Fruit fly (Drosophila melanogaster) whole organism, prepupa: ENCODE measurements around the gene CG4829.

Source experiments
- Blimp-1 ChIP-seq: fragments of 200-800 bp; sonication (Bioruptor generic); optimal IDR thresholded peaks from 3 replicates; lab custom pipeline; 2017; ENCODE audit warnings: missing biosample characterization, missing genetic modification characterization, mild to moderate bottlenecking, moderate library complexity, missing genetic modification reagents
- CG10631 ChIP-seq: fragments of 200-800 bp; sonication (Bioruptor generic); optimal IDR thresholded peaks from 2 replicates; lab custom pipeline; 2016; ENCODE audit warnings: missing biosample characterization, missing genetic modification characterization
- CG11762 ChIP-seq: fragments of 200-800 bp; sonication (Bioruptor generic); optimal IDR thresholded peaks from 3 replicates; lab custom pipeline; 2016; ENCODE audit warnings: missing biosample characterization, missing genetic modification characterization; ENCODE audit not compliant: insufficient read depth
- CG11902 ChIP-seq: fragments of 200-800 bp; sonication (Bioruptor generic); optimal IDR thresholded peaks from 3 replicates; lab custom pipeline; 2016; ENCODE audit warnings: missing biosample characterization, missing genetic modification characterization
- CG15336 ChIP-seq: fragments of 200-800 bp; sonication (Bioruptor generic); IDR thresholded peaks from 2 replicates; pipeline ENCODE4 v1.3.6; 2022; ENCODE audit warnings: missing biosample characterization, missing genetic modification characterization
- CG1621 ChIP-seq: fragments of 200-800 bp; sonication (Bioruptor generic); optimal IDR thresholded peaks from 3 replicates; lab custom pipeline; 2018; ENCODE audit warnings: missing biosample characterization, mild to moderate bottlenecking, missing genetic modification characterization
- CG16779 ChIP-seq: fragments of 200-800 bp; sonication (Bioruptor generic); optimal IDR thresholded peaks from 3 replicates; lab custom pipeline; 2017; ENCODE audit warnings: missing biosample characterization, mild to moderate bottlenecking, missing genetic modification characterization
- CG3032 ChIP-seq: fragments of 200-800 bp; optimal IDR thresholded peaks from 2 replicates; lab custom pipeline; 2019; ENCODE audit warnings: missing biosample characterization, mild to moderate bottlenecking, missing genetic modification characterization, moderate library complexity
- CG32006 ChIP-seq: fragments of 200-800 bp; sonication (Bioruptor generic); optimal IDR thresholded peaks from 3 replicates; lab custom pipeline; 2017; ENCODE audit warnings: missing biosample characterization, mild to moderate bottlenecking, missing genetic modification characterization
- CG4318 ChIP-seq: fragments of 200-800 bp; sonication (Bioruptor generic); optimal IDR thresholded peaks from 3 replicates; lab custom pipeline; 2017; ENCODE audit warnings: missing biosample characterization, mild to moderate bottlenecking, missing genetic modification characterization
- CG6163 ChIP-seq: fragments of 200-800 bp; sonication (Bioruptor generic); IDR thresholded peaks from 3 replicates; pipeline ENCODE4 v1.3.6; 2022; ENCODE audit warnings: missing biosample characterization, missing genetic modification characterization
- CG6276 ChIP-seq: fragments of 200-800 bp; sonication (Bioruptor generic); optimal IDR thresholded peaks from 2 replicates; lab custom pipeline; 2017; ENCODE audit warnings: missing biosample characterization, mild to moderate bottlenecking, missing genetic modification characterization
- CG6792 ChIP-seq: fragments of 200-800 bp; sonication (Bioruptor generic); optimal IDR thresholded peaks from 3 replicates; lab custom pipeline; 2016; ENCODE audit warnings: missing biosample characterization, missing genetic modification characterization
- CG6808 ChIP-seq: fragments of 200-800 bp; sonication (Bioruptor generic); optimal IDR thresholded peaks from 3 replicates; lab custom pipeline; 2017; ENCODE audit warnings: missing biosample characterization, missing genetic modification characterization, mild to moderate bottlenecking, moderate library complexity, missing genetic modification reagents
- CG6854 ChIP-seq: fragments of 200-800 bp; sonication (Bioruptor generic); optimal IDR thresholded peaks from 2 replicates; lab custom pipeline; 2017; ENCODE audit warnings: missing biosample characterization, mild to moderate bottlenecking, missing genetic modification characterization
- CG7368 ChIP-seq: fragments of 200-800 bp; sonication (Bioruptor generic); optimal IDR thresholded peaks from 3 replicates; lab custom pipeline; 2016; ENCODE audit warnings: missing biosample characterization, missing genetic modification characterization
- CG8119 ChIP-seq: fragments of 200-800 bp; sonication (Bioruptor generic); IDR thresholded peaks from 3 replicates; pipeline ENCODE4 v1.3.6; 2022; ENCODE audit warnings: missing biosample characterization, missing genetic modification characterization
- CG8319 ChIP-seq: fragments of 200-800 bp; sonication (Bioruptor generic); optimal IDR thresholded peaks from 3 replicates; lab custom pipeline; 2016; ENCODE audit warnings: missing biosample characterization, missing genetic modification characterization
- CG8632 ChIP-seq: fragments of 200-800 bp; sonication (Bioruptor generic); optimal IDR thresholded peaks from 3 replicates; lab custom pipeline; 2016; ENCODE audit warnings: missing biosample characterization, missing genetic modification characterization
- CG9139 ChIP-seq: fragments of 200-800 bp; sonication (Bioruptor generic); optimal IDR thresholded peaks from 3 replicates; lab custom pipeline; 2017; ENCODE audit warnings: missing biosample characterization, mild to moderate bottlenecking, missing genetic modification characterization
- Eip75B ChIP-seq: fragments of 200-800 bp; sonication (Bioruptor generic); optimal IDR thresholded peaks from 3 replicates; lab custom pipeline; 2016; ENCODE audit warnings: missing biosample characterization, missing genetic modification characterization
- Eip78C ChIP-seq: fragments of 200-800 bp; sonication (Bioruptor generic); peaks from one replicate; lab custom pipeline; 2016; ENCODE audit warnings: missing biosample characterization, missing genetic modification characterization
- Eip93F ChIP-seq: fragments of 200-800 bp; sonication (Bioruptor generic); optimal IDR thresholded peaks from 2 replicates; lab custom pipeline; 2016; ENCODE audit warnings: missing biosample characterization, mild to moderate bottlenecking, missing genetic modification characterization
- Ets21C ChIP-seq: fragments of 200-800 bp; sonication (Bioruptor generic); optimal IDR thresholded peaks from 3 replicates; lab custom pipeline; 2016; ENCODE audit warnings: missing biosample characterization, missing genetic modification characterization
- Ets96B ChIP-seq: fragments of 200-800 bp; optimal IDR thresholded peaks from 2 replicates; lab custom pipeline; 2019; ENCODE audit warnings: missing biosample characterization, mild to moderate bottlenecking, missing genetic modification characterization, moderate library complexity
- Hr39 ChIP-seq: fragments of 200-800 bp; sonication (Bioruptor generic); optimal IDR thresholded peaks from 2 replicates; lab custom pipeline; 2016; ENCODE audit warnings: missing biosample characterization, missing genetic modification characterization
- Hr4 ChIP-seq: fragments of 200-800 bp; sonication (Bioruptor generic); optimal IDR thresholded peaks from 3 replicates; lab custom pipeline; 2016; ENCODE audit warnings: missing biosample characterization, missing genetic modification characterization
- Lpt ChIP-seq: fragments of 200-800 bp; sonication (Bioruptor generic); optimal IDR thresholded peaks from 3 replicates; lab custom pipeline; 2016; ENCODE audit warnings: missing biosample characterization, missing genetic modification characterization
- Met ChIP-seq: fragments of 200-800 bp; sonication (Bioruptor generic); optimal IDR thresholded peaks from 3 replicates; lab custom pipeline; 2016; ENCODE audit warnings: missing biosample characterization, missing genetic modification characterization
- OdsH ChIP-seq: fragments of 200-800 bp; sonication (Bioruptor generic); optimal IDR thresholded peaks from 3 replicates; lab custom pipeline; 2016; ENCODE audit warnings: missing biosample characterization, missing genetic modification characterization
- Smox ChIP-seq: fragments of 200-800 bp; sonication (Bioruptor generic); optimal IDR thresholded peaks from 3 replicates; lab custom pipeline; 2016; ENCODE audit warnings: missing biosample characterization, missing genetic modification characterization
- Sox15 ChIP-seq: fragments of 200-800 bp; sonication (Bioruptor generic); optimal IDR thresholded peaks from 3 replicates; lab custom pipeline; 2016; ENCODE audit warnings: missing biosample characterization, missing genetic modification characterization
- achi ChIP-seq: fragments of 200-800 bp; sonication (Bioruptor generic); optimal IDR thresholded peaks from 3 replicates; lab custom pipeline; 2016; ENCODE audit warnings: missing biosample characterization, missing genetic modification characterization
- acj6 ChIP-seq: fragments of 200-800 bp; sonication (Bioruptor generic); optimal IDR thresholded peaks from 3 replicates; lab custom pipeline; 2016; ENCODE audit warnings: missing biosample characterization, missing genetic modification characterization
- dac ChIP-seq: fragments of 200-800 bp; sonication (Bioruptor generic); optimal IDR thresholded peaks from 2 replicates; lab custom pipeline; 2017; ENCODE audit warnings: missing biosample characterization, mild to moderate bottlenecking, missing genetic modification characterization
- dsx ChIP-seq: fragments of 200-800 bp; optimal IDR thresholded peaks from 3 replicates; lab custom pipeline; 2019; ENCODE audit warnings: missing biosample characterization, mild to moderate bottlenecking, missing genetic modification characterization, moderate library complexity; ENCODE audit not compliant: poor library complexity, severe bottlenecking
- eg ChIP-seq: fragments of 200-800 bp; sonication (Bioruptor generic); IDR thresholded peaks from 3 replicates; pipeline ENCODE4 v1.3.6; 2022; ENCODE audit warnings: missing biosample characterization, missing genetic modification characterization
- esn ChIP-seq: fragments of 200-800 bp; sonication (Bioruptor generic); optimal IDR thresholded peaks from 2 replicates; lab custom pipeline; 2016; ENCODE audit warnings: missing biosample characterization, mild to moderate bottlenecking, missing genetic modification characterization, moderate library complexity
- fd59A ChIP-seq: fragments of 200-800 bp; sonication (Bioruptor generic); optimal IDR thresholded peaks from 2 replicates; lab custom pipeline; 2017; ENCODE audit warnings: missing biosample characterization, mild to moderate bottlenecking, missing genetic modification characterization, missing genetic modification reagents
- fd85E ChIP-seq: fragments of 200-800 bp; sonication (Bioruptor generic); optimal IDR thresholded peaks from 3 replicates; lab custom pipeline; 2016; ENCODE audit warnings: missing biosample characterization, missing genetic modification characterization
- lz ChIP-seq: fragments of 200-800 bp; sonication (Bioruptor generic); optimal IDR thresholded peaks from 3 replicates; lab custom pipeline; 2016; ENCODE audit warnings: missing biosample characterization, missing genetic modification characterization
- net ChIP-seq: fragments of 200-800 bp; sonication (Bioruptor generic); optimal IDR thresholded peaks from 3 replicates; lab custom pipeline; 2016; ENCODE audit warnings: missing biosample characterization, missing genetic modification characterization
- pdm3 ChIP-seq: fragments of 200-800 bp; sonication (Bioruptor generic); optimal IDR thresholded peaks from 3 replicates; lab custom pipeline; 2016; ENCODE audit warnings: missing biosample characterization, missing genetic modification characterization
- salr ChIP-seq, 2 experiments: fragments of 200-800 bp; sonication (Bioruptor generic); optimal IDR thresholded peaks; 3 replicates each; lab custom pipeline; 2016 to 2018; ENCODE audit warnings: missing biosample characterization in 2 of 2, missing genetic modification characterization in 2 of 2, mild to moderate bottlenecking in 1 of 2
- svp ChIP-seq: fragments of 200-800 bp; sonication (Bioruptor generic); peaks from one replicate; lab custom pipeline; 2016; ENCODE audit warnings: missing biosample characterization, missing genetic modification characterization
- topi ChIP-seq: fragments of 200-800 bp; sonication (Bioruptor generic); optimal IDR thresholded peaks from 3 replicates; lab custom pipeline; 2016; ENCODE audit warnings: missing biosample characterization, missing genetic modification characterization

CG4829 gene

dm6 chrX:16849517-16849916, 38.0 kb downstream of the CG4829 start:
- no peak for TF ChIP-seq CG7368
- no peak for TF ChIP-seq CG6854 (GFP tag; lab: Kevin White, UChicago)
- no peak for TF ChIP-seq Eip93F (GFP tag; lab: Kevin White, UChicago)
- TF ChIP-seq Sox15 (GFP tag; lab: Kevin White, UChicago), result no peak
- no peak for TF ChIP-seq pdm3 (GFP tag; lab: Kevin White, UChicago)
- TF ChIP-seq dac (GFP tag; lab: Kevin White, UChicago), result no peak
- no peak for TF ChIP-seq CG15336 (GFP tag; lab: Robert Waterston, UW)
- no peak for TF ChIP-seq CG10631 (GFP tag; lab: Kevin White, UChicago)
- TF ChIP-seq CG1621, result no peak
- no peak for TF ChIP-seq Lpt
- no peak for TF ChIP-seq CG6792
- no peak for TF ChIP-seq CG3032 (tag; lab: Kevin White, UChicago)
- TF ChIP-seq net (GFP tag; lab: Kevin White, UChicago), result no peak
- TF ChIP-seq, all 60 proteins: peak for 0

- TF ChIP-seq CG6163 (0 out of 3 replicates have a peak, but pooled peaks have one; percentile 38), Hr39 (GFP tag; lab: Kevin White, UChicago) (no peak), Hr4 (GFP tag; lab: Kevin White, UChicago) (peak; percentile 43), CG6276 (GFP tag; lab: Kevin White, UChicago) (peak; percentile 60), CG4318 (GFP tag; lab: Kevin White, UChicago) (no peak), Eip93F (GFP tag; lab: Kevin White, UChicago) (no peak), CG16779 (tag; lab: Kevin White, UChicago) (no peak), eg (GFP tag; lab: Robert Waterston, UW) (peak; percentile 55; the same call in 2 of the 3 replicates), CG3032 (tag; lab: Kevin White, UChicago) (no peak), Met (no peak), esn (GFP tag; lab: Kevin White, UChicago) (no peak), salr (GFP tag; optimal IDR thresholded peaks at IDR 0.05; lab: Kevin White, UChicago) (no peak), CG8319 (GFP tag; lab: Kevin White, UChicago) (no peak), topi (GFP tag; lab: Kevin White, UChicago) (no peak), achi (GFP tag; lab: Kevin White, UChicago) (peak; percentile 21), CG10631 (GFP tag; lab: Kevin White, UChicago) (no peak), acj6 (GFP tag; lab: Kevin White, UChicago) (peak; percentile 4), Blimp-1 (GFP tag; lab: Kevin White, UChicago) (no peak), CG8632 (GFP tag; lab: Kevin White, UChicago) (peak; percentile 33), net (GFP tag; lab: Kevin White, UChicago) (peak; percentile 2), CG11902 (GFP tag; lab: Kevin White, UChicago) (no peak), CG8119 (GFP tag; lab: Robert Waterston, UW) (peak; percentile 70), dac (GFP tag; lab: Kevin White, UChicago) (no peak), Ets21C (GFP tag; lab: Kevin White, UChicago) (no peak), Smox (GFP tag; lab: Kevin White, UChicago) (no peak), CG11762 (GFP tag; lab: Kevin White, UChicago) (no peak), CG32006 (GFP tag; lab: Kevin White, UChicago) (peak; percentile 58), CG6808 (no peak), Ets96B (no peak), Eip78C (GFP tag; lab: Kevin White, UChicago) (peak; percentile 75), CG6792 (no peak), fd59A (GFP tag; lab: Kevin White, UChicago) (no peak), fd85E (GFP tag; lab: Kevin White, UChicago) (no peak), CG15336 (GFP tag; lab: Robert Waterston, UW) (peak; percentile 75), CG6854 (GFP tag; lab: Kevin White, UChicago) (no peak), Lpt (no peak), svp (no peak), Eip75B (GFP tag; lab: Kevin White, UChicago) (no peak), lz (GFP tag; lab: Kevin White, UChicago) (no peak), pdm3 (GFP tag; lab: Kevin White, UChicago) (peak; percentile 30), OdsH (peak; percentile 37), dsx (no peak), CG9139 (GFP tag; lab: Kevin White, UChicago) (no peak)
These were observed 43.2 kb downstream of the CG4829 start for dm6 chrX:16854746-16855145.
